Worm (Caenorhabditis elegans) whole organism, dauer: ENCODE data around the gene rgs-6.

Experiments
- unc-62 ChIP-seq: sonication (generic microtip); optimal IDR thresholded peaks from 2 replicates; lab custom pipeline; 2017; ENCODE audit warnings: missing biosample characterization, missing genetic modification reagents, missing genetic modification characterization

rgs-6 gene

DNA sequence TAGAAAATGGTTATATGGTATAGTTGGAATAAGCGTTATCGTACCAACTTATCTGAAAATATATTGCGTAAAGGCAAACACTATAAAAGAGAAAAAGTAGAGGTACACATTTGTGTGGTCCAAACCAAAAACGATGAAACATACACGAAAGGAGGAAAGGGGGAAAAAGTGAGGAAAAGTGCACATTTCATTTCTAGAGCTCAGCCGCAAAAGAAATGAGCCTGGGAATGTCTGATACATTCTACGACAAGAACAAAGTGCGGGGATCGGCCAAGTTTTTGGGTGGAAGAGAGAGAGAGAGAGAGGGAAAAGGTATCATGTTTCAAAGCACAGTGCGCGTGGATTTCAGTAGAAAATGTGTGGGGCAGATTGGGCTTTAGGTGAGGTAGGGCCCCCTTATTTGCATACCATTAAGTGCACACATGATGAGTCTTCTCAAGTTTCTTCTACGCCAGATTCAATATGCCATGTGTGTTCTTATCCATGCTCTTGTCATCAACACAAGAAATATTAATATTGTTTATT, at the start of gene rgs-6:
Gene rgs-6 (minus strand): TSS at position 51 of the 525 bp plus-strand sequence.
- no peak for TF ChIP-seq unc-62 (GFP tag; lab: Kevin White, UChicago)

DNA sequence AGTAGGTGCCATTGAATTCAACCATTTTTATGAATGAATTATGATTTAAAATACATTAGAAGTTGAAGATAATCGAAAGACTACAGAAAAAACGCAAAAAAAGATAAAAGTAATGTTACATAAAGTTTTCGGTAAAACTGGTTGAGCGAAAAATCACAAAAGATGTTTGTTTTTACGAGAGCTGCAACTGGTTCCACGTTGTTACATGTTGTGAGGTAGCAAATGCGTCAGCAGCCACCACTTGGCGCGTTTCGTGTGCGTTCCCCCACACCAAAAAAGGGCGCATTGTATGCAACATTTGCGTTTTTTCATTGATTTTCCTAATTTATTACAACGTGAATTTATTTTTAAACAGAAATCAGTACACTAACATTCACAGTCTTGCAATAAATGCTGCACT, 48.6 kb upstream of the rgs-6 start, which contains the start of gene gakh-1:
Gene gakh-1 (plus strand): TSS at position 347 of the 400 bp plus-strand sequence.
- TF ChIP-seq unc-62 (GFP tag; lab: Kevin White, UChicago), result no peak

DNA sequence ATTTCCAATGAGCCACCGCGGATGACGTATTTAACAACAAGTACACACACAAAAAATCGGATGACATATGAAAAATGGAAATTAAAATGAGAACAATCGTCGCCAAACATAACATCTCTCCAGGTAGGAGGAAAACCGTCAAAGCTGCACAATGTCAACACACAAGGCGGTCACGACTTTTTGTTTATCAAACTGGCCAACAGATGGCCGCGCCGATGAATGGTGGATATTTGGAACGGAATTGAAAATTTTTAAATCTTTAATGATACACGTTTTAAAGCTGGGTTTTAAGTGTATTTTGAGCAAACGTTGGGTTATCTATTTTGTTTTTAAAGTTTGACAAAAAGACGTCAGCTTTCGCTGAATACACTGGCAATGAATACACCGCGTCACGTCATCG, 47.7 kb upstream of the rgs-6 start:
- TF ChIP-seq unc-62 (GFP tag; lab: Kevin White, UChicago), result no peak

DNA sequence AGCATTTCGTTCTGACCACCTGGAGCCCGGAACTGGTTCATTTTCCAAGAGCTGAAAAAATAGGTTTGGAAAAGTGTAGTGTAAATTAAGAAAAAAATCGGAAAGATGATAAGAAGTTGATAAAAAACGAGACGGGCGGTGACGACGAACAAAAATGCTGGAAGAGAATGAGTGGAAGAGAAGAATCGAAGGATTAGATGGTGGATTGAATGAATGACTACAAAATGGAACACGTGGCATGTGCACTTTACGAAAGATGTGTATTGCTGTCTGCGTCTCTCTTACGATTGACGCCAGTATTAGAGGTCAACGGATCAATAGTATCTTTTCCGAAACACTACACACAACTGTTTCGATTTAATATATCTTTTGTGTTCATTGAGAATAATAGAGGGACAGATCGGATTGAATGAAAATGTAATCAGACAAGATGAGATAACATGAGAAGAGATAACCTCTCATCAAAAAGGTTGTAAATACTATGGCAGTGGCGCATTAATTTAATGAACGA, 47.1 kb upstream of the rgs-6 start, which contains the start of gene sft-4:
Gene sft-4 (minus strand): TSS at position 51 of the 511 bp plus-strand sequence.
- no peak for TF ChIP-seq unc-62 (GFP tag; lab: Kevin White, UChicago)

DNA sequence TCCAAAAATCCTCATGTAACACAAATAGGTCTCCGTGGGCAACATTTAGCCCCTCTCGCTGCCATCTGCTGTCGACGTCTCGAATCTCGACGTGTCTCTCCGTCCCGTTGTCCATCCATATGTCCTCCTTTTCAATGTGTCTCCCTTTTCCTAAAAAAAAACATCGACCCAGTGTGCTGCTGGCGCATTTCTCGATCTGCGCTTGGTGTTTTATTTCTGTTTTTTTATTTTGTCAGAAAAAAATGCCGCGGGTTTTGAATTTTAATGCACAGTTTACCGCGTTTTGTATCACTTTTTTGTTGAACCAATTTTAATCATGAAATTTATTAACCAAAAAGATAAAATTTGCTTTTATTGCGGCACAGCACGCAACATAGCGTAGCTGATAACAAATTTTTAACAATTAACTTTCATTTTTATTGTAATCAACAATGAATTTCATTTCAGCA, 42.2 kb upstream of the rgs-6 start:
- no peak for TF ChIP-seq unc-62 (GFP tag; lab: Kevin White, UChicago)

DNA sequence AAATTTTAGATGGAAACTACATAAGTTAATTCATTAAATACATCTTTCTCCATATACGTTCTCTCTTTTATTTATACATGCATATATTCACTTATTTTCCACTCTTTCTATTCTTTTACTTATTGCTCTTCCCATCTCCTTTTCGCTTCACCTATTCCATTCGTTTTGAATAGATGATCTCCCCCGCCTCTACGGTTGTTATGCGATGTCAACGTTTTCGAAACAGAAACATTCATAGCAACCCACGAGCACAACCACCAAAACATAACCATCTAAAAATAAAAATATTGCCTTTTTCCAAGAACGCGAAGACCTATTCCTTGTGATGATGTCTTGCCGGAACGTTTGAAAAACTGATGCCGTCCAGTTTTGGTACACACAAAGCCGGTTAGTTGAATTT, 39.9 kb upstream of the rgs-6 start, which contains the start of gene sym-3:
Gene sym-3 (plus strand): TSS at position 301 of the 400 bp plus-strand sequence.
- no peak for TF ChIP-seq unc-62 (GFP tag; lab: Kevin White, UChicago)

DNA sequence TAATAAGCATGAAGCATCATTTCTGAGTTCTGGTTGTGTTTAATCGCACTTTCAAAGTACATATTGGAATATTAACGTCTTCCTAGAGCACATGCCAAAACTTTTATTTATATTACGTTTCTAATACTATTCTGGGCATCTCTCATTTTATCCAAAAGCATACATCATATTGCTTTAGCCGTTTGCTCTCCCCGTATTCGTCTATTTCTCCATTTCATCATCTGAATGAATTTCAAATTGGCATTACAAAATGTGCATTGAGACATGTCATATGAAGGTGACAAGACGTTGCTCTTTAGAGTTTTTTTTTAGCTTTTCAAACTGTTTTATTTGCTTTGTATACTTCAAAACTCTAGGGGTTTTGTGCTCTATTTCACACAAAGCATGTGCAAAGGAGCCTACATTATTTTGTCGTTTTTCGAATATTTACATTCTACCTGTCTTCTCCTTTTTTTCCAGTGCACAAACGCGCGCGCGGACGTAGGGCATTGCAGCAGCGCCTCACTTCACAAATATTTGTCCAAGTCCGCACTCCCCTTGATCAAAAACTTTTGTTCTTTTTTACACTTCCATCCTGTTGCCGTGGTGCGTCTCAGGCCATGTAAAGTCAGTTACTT, 39.1 kb upstream of the rgs-6 start:
- no peak for TF ChIP-seq unc-62 (GFP tag; lab: Kevin White, UChicago)

DNA sequence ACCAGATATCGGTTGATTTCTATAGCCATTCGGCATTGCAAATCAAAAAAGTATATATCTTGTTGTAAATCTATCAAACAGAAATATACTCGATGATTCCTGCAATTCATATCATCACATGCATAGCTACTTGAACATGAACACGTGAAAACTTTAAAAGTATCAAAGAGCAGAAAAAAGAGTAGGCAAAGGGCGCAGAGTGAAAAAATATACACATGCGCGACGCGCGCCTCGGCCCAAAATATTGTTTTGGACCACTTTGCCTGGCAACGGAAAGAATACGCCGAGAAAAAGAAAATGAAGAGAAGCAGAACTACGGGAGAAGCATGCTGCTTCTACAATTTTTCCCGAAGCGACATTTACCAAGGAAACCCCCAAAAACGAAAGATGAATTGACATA, 37.1 kb upstream of the rgs-6 start, which contains the start of gene C54H2.4:
Gene C54H2.4 (minus strand): TSS at position 101 of the 400 bp plus-strand sequence.
- TF ChIP-seq unc-62 (GFP tag; lab: Kevin White, UChicago), result no peak

DNA sequence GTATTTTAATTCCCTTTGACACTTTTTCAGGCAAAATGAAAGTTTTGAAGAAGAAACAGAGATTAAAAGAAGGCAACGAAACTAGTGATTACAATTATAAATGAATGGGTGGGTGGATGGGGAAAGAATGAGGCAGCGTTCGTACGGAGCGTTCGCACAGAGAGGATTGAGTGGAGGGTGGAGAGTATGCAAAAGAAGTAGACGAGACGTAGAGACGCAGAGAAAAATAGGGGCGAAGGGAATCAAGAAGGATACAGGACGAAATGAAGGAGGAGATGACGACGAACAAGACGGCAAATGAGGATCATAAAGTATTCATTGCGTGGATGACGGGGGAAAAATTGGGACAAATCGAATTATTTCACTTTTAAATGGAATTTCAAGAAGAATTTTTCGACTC, 31.2 kb upstream of the rgs-6 start:
- TF ChIP-seq unc-62 (GFP tag; lab: Kevin White, UChicago), result no peak

DNA sequence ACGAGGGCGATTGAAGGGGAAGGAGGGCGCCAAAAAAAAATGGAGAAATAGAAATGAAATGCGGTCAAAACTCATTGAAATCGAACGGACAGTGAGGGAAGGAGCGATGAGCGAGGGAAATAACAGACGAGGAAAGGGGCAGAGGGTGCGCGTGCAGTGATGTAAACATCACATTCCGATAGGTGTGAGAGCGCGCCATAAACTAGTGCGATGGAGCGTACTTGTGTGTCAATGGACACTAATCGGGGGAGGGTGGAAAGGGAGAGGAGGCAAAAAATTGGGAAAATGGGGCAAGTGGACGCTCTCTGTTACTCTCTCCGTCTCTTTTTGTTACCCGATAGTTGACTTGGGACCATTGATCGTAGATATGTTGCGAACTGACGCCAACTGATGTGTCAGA, 30.3 kb upstream of the rgs-6 start:
- TF ChIP-seq unc-62 (GFP tag; lab: Kevin White, UChicago), result no peak

DNA sequence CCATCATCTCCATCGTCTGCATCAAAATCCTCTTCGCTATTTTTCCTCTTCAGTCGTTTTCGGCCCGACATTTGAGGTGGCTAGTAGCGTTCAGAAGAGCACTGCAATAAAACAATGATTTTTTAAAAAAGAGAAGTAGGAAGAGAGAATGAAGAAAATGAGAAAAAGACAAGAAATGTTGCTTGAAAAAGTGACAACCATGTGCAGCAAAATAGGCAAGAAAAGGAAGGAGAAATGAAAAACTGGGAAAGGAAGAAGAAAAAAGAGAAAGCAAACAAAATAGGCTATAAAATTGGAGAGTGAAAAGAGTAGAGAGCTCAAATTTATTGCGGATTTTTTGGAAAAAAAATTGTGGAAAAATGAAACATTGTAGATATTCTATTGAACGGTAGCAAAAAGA, 29.7 kb upstream of the rgs-6 start, which contains the start of gene tag-294:
Gene tag-294 (minus strand): TSS at position 101 of the 400 bp plus-strand sequence.
- TF ChIP-seq unc-62 (GFP tag; lab: Kevin White, UChicago), result no peak

DNA sequence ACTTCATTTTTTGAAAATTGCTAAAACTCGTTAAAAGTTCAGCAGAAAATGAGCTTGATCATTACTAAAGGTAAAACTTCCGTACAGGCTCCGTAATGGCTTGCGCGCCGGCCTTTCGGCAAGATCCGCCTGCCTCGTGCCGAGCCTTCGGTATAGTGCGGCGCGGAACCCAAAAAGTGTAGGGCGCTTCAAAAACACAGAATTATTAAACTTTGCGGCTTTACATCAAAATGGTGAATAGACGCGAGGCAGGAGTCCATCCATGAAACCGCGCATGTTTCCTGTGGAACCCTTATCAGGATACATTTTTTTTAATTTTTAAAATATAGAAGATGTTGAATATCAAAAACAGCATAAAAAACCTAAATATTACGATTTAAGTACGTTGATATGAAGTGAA, 19.6 kb upstream of the rgs-6 start:
- TF ChIP-seq unc-62 (GFP tag; lab: Kevin White, UChicago), result no peak

DNA sequence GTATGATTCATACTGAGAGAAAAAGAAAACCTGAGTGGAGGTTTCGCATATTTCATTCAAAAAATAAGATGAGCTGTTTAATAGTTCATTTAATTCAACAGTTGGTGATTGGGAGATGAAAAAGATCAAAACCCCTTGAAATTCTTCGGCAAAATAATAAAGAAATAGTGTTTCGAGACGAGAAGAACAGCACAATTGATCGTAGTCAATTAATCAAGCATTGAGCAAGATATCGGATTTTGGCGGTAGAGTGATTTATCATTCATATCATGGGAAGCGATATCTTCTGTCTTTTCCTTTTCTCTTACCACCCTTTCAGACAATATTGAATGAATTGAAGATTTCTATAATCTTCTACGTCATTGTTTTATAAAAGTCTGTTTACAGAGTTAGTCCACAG, 13.1 kb upstream of the rgs-6 start:
- no peak for TF ChIP-seq unc-62 (GFP tag; lab: Kevin White, UChicago)

DNA sequence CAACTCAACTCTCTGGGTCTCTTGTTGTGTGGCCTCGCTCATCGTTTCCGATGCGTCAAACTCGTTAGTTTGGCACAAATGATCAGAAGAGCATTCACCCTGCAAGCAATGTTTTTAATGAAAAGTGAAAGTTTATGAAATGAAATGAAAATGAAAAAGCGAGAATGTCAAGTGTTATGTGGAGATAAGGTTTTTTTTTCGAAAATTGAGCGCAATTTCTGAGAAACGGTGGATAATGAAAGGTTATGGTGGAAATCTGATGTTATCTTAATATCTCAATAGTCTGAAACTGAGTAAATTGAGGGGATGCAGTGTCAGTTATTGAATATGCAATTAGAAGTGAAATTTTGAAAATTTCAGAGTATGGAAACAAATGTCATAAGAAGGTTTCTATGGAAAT, 9.6 kb upstream of the rgs-6 start, which contains the start of gene gnrr-4:
Gene gnrr-4 (minus strand): TSS at position 101 of the 400 bp plus-strand sequence.
- TF ChIP-seq unc-62 (GFP tag; lab: Kevin White, UChicago), result no peak

DNA sequence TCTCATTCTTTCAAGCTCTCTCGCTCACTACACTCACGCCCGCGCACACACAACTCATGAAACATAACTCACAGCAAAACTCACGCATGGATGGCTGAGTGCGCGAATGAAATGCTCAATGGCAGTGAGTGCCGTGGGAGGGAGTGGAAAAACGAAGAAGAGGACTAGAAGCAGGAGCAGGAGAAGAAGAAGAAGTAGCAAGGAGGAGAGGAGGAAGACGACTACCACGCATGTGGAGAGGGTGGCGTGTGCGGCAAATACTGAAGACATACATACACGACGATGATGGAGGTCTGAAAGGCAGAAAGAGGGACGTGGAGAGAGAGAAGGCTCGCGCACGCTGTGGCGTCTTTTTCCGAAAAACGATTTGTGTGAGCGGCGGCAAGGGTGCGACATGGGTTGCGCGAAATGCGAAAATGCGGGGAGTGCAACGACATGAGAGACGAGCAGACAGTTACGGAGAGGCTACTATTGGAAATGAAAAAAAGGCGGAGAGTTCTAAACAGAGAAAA, 4.6 kb downstream of the rgs-6 start:
- no peak for TF ChIP-seq unc-62 (GFP tag; lab: Kevin White, UChicago)

DNA sequence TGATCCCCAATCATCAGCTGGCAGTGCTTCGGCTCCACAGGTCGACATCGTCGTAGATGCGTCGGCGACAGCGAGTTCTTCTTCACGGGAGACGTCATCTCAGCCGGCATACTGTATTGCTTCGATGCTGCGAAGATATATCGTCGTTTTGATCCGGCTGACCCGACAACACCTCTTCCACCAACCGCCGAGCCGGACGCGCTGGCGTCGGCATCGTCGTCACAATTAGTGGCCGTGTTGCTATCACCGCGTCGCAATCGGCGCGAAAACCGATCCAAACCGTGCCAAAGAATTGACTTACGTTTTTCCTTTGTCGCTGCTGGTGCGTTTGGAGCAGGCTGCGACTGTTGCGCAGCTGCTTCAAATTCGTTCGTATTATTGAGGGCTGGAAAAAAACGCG, 7.4 kb downstream of the rgs-6 start:
- TF ChIP-seq unc-62 (GFP tag; lab: Kevin White, UChicago), result no peak
